Fruit fly (Drosophila melanogaster): ENCODE results near the gene CG31559.

CG31559 gene

DNA sequence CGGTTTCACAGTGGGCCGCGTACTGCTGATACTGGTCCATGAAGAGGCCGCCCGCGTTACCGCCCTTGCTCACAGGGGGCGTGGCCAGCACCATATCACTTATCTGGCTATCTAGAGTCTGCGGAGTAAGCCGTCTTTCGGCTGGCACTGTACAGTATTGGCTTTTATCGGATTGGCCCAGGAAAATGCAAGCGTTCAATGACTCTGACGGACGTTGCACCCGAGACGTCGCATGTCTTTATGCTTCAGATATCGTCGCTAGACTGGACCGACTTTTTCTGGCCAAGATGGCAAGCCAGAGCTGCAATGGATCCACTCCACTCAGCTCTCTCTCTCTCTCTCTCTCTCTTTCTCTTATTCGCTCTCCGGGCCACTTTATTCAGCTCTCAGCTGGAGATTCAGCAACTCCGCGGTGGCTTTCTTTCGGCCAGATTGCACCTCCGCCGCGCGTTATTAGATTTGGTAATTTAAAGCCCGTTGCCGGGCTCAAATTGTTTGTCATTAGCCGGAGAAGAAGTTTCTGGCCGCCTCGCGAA, at the start of gene CG31559:
CG31559 (minus strand) TSS at position 273 of the 536 bp plus-strand sequence.
- TF ChIP-seq EcR (GFP tag; optimal IDR thresholded peaks at IDR 0.05) = peak in 1 of 2 experiments; percentile 61
- no peak for TF ChIP-seq pan (optimal IDR thresholded peaks at IDR 0.05)

DNA sequence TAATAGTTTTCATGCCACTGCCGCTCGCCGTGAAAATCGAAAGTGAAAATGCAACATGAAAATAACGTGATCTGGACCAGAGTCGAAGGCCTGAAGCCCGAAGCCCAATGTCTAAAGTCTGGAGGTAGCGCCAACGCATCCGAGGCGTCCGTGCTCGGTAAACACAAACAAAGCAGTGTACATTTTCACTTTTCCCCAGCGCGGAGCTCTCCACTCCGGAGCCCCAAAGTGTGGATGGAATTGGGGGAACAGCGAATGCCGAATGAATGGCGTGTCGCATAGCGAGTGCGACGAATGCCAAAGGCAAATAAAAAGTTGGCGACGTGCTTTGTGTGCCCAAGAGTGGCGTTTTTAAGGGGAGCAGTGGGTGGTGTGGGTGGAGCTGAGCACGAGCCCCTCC, 46.0 kb upstream of the CG31559 start:
- TF ChIP-seq CG8478 (optimal IDR thresholded peaks at IDR 0.05) (no peak), usp (GFP tag; optimal IDR thresholded peaks at IDR 0.05) (no peak), Dll (optimal IDR thresholded peaks at IDR 0.05) (no peak), EcR (GFP tag; optimal IDR thresholded peaks at IDR 0.05) (no peak), psq (optimal IDR thresholded peaks at IDR 0.05) (no peak), pan (optimal IDR thresholded peaks at IDR 0.05) (no peak)

DNA sequence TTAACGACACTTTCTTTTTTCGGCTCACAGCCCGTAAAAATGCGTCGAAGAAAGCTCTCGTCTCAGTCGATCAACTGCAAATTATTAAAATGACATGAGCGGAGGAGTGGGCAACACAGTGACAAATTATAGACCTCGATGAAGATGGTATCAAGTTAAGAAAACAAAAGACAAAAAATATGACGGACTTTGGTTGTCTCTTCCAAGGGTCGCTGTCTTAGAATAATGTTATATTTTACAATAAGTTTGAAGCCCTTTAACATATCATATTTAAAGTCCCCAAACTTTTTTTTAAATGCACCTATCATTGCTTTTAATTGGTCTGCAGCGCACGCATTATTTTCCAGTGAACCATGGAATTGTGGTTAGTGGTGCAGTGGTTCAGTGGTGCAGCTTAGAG, 42.7 kb upstream of the CG31559 start:
- TF ChIP-seq Dll (optimal IDR thresholded peaks at IDR 0.05) (no peak), CG8478 (optimal IDR thresholded peaks at IDR 0.05) (no peak), usp (GFP tag; optimal IDR thresholded peaks at IDR 0.05) (no peak), pan (optimal IDR thresholded peaks at IDR 0.05) (no peak), EcR (GFP tag; optimal IDR thresholded peaks at IDR 0.05) (no peak), psq (optimal IDR thresholded peaks at IDR 0.05) (no peak)

DNA sequence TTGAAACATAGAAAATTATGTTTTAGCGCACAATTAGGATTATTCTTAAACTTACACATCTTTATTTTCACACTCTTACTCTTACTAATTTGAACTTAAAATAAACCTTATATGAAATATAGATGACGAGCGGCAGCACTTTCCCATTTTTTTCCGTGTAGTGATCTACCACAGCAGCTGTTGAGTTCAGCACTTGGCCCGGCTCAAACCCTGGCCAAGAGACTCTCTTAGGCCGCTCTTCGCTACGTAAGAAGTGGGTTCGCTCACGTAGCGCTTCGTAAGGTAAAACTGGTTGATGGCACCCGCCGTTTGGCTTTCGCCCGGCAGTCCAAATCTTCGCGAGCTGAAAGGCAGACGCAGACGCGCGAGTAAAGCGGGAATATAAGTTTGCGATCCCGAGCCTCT, 41.5 kb upstream of the CG31559 start, which contains the start of gene Osi24:
Osi24 (plus strand) TSS at position 324 of the 405 bp plus-strand sequence.
- TF ChIP-seq usp (GFP tag; optimal IDR thresholded peaks at IDR 0.05) (no peak), pan (optimal IDR thresholded peaks at IDR 0.05) (no peak), psq (optimal IDR thresholded peaks at IDR 0.05) (no peak), Dll (optimal IDR thresholded peaks at IDR 0.05) (no peak), CG8478 (optimal IDR thresholded peaks at IDR 0.05) (no peak), EcR (GFP tag; optimal IDR thresholded peaks at IDR 0.05) (no peak)

- TF ChIP-seq EcR (GFP tag; optimal IDR thresholded peaks at IDR 0.05) = no peak
- TF ChIP-seq psq (optimal IDR thresholded peaks at IDR 0.05) = no peak
- no peak for TF ChIP-seq Dll (optimal IDR thresholded peaks at IDR 0.05)
These were observed 39.4 kb upstream of the CG31559 start for dm6 chr3R:6196416-6196815.

DNA sequence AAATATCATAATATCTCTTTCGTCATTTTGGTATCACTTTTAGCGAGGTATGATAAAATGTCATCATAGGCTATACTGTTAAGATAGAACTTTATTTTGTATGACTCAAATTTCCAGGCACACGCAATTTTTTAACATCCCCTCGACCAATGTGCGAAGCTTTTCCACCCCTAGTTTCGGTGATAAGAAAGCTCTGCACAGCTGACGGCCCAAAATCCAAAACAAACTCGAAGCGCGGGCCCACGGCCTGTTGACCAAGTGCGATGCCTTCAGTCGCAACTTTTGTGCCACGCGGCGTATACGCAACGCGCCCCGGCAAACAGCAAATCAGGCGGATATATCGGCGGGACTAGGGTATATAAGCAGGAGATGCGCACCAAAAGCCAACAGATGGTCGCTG, 30.0 kb upstream of the CG31559 start, which contains the start of gene NPFR:
NPFR (plus strand) TSS at position 301 of the 400 bp plus-strand sequence.
- no peak for TF ChIP-seq EcR (GFP tag; optimal IDR thresholded peaks at IDR 0.05)
- no peak for TF ChIP-seq usp (GFP tag; optimal IDR thresholded peaks at IDR 0.05)
- no peak for TF ChIP-seq Dll (optimal IDR thresholded peaks at IDR 0.05)
- no peak for TF ChIP-seq pan (optimal IDR thresholded peaks at IDR 0.05)
- TF ChIP-seq CG8478 (optimal IDR thresholded peaks at IDR 0.05) = no peak
- no peak for TF ChIP-seq psq (optimal IDR thresholded peaks at IDR 0.05)

DNA sequence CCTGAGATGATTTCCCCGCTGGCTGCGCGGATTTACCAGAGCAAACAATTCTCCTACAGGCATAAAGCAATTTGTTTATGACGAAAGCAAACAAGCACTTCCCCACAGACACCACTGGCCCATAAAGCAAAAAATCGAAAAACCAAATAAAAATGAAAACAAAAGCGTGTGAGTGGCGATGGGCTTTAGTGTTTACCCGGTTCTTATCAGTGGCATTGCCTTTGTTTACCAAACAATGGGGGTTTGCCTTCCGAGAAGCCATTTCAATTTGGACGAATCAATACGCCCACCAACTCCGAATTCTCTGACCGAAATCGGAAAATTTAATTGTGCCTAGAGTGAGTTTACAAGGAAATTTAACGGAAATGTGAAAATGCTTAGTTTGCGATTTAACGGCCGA, 25.5 kb upstream of the CG31559 start:
- TF ChIP-seq pan (optimal IDR thresholded peaks at IDR 0.05) (no peak), EcR (GFP tag; optimal IDR thresholded peaks at IDR 0.05) (no peak)

DNA sequence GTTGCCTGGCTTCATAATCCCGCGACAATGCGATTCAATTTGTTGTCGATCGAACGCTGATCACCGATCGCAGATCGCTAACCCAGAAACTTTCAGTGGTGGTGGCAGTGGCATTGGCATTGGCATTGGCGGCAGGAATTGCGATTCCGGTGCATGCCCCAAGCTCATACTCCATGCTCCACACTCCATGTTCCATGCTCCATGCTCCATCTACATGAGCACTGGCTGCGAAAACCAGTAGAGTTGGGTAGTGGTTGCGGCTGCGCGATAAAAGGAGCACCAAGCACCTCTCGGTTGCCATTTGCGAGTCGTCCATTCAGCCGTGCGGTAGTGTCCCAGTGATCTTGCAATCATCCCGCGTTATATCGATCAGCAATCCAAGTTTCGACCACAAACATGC, 16.2 kb upstream of the CG31559 start, which contains the start of gene Osi1:
Osi1 (plus strand) TSS at position 301 of the 400 bp plus-strand sequence.
- TF ChIP-seq CG8478 (optimal IDR thresholded peaks at IDR 0.05) (no peak), psq (optimal IDR thresholded peaks at IDR 0.05) (no peak), Dll (optimal IDR thresholded peaks at IDR 0.05) (no peak), pan (optimal IDR thresholded peaks at IDR 0.05) (no peak), EcR (GFP tag; optimal IDR thresholded peaks at IDR 0.05) (no peak), usp (GFP tag; optimal IDR thresholded peaks at IDR 0.05) (no peak)

- TF ChIP-seq Dll (optimal IDR thresholded peaks at IDR 0.05) (no peak), pan (optimal IDR thresholded peaks at IDR 0.05) (no peak), usp (GFP tag; optimal IDR thresholded peaks at IDR 0.05) (no peak), CG8478 (optimal IDR thresholded peaks at IDR 0.05) (no peak), psq (optimal IDR thresholded peaks at IDR 0.05) (no peak)
These were observed 13.7 kb upstream of the CG31559 start for dm6 chr3R:6170737-6171136.

- TF ChIP-seq CG8478 (optimal IDR thresholded peaks at IDR 0.05) = no peak
- no peak for TF ChIP-seq pan (optimal IDR thresholded peaks at IDR 0.05)
- TF ChIP-seq EcR (GFP tag; optimal IDR thresholded peaks at IDR 0.05) = no peak
- no peak for TF ChIP-seq Dll (optimal IDR thresholded peaks at IDR 0.05)
- TF ChIP-seq psq (optimal IDR thresholded peaks at IDR 0.05) = no peak
- no peak for TF ChIP-seq usp (GFP tag; optimal IDR thresholded peaks at IDR 0.05)
These were observed 10.1 kb upstream of the CG31559 start, which contains the start of gene CG1077 for dm6 chr3R:6167183-6167582. CG1077 (plus strand) TSS chr3R:6167483.

DNA sequence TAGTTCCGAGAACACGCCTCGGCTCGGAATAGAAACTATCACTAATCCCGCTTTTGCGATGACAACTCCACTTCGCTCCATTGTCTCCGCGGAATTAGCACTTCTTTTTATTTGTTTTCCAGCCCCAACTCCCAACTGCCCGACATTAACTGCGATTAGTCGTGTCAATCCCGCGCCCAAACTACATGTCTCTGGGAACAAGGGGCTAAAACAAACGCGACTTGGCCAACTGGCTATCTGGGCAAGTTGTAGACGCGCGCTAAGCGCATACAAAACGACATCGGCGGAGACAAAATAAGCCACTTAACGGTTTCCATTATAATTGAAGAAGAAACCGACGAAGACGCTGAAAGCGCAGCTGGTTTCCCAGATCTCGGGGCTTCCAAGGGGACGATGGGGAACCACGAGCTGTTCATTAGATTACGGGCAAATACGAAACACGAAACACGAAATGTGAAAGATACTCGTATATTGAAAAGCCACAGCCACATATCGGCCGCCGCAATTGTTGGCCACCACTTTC, 2.2 kb downstream of the CG31559 start:
- no peak for TF ChIP-seq pan (optimal IDR thresholded peaks at IDR 0.05)
- no peak for TF ChIP-seq psq (optimal IDR thresholded peaks at IDR 0.05)
- TF ChIP-seq EcR (GFP tag; optimal IDR thresholded peaks at IDR 0.05) = no peak
- TF ChIP-seq CG8478 (optimal IDR thresholded peaks at IDR 0.05) = no peak
- no peak for TF ChIP-seq usp (GFP tag; optimal IDR thresholded peaks at IDR 0.05)
- no peak for TF ChIP-seq Dll (optimal IDR thresholded peaks at IDR 0.05)

dm6 chr3R:6153574-6153973, 3.5 kb downstream of the CG31559 start:
- TF ChIP-seq Dll (optimal IDR thresholded peaks at IDR 0.05) (no peak), pan (optimal IDR thresholded peaks at IDR 0.05) (no peak), psq (optimal IDR thresholded peaks at IDR 0.05) (no peak), CG8478 (optimal IDR thresholded peaks at IDR 0.05) (no peak)

- TF ChIP-seq Dll (optimal IDR thresholded peaks at IDR 0.05) (no peak), usp (GFP tag; optimal IDR thresholded peaks at IDR 0.05) (no peak), EcR (GFP tag; optimal IDR thresholded peaks at IDR 0.05) (no peak), CG8478 (optimal IDR thresholded peaks at IDR 0.05) (no peak), pan (optimal IDR thresholded peaks at IDR 0.05) (no peak), psq (optimal IDR thresholded peaks at IDR 0.05) (no peak)
These were observed 7.4 kb downstream of the CG31559 start for dm6 chr3R:6149593-6149992.
